Fruit fly (Drosophila melanogaster) whole organism, prepupa: ENCODE data around the gene Mrtf.

Experiments used
- Blimp-1 ChIP-seq: fragments of 200-800 bp; sonication (Bioruptor generic); optimal IDR thresholded peaks from 3 replicates; lab custom pipeline; 2017; ENCODE audit warnings: missing biosample characterization, missing genetic modification characterization, mild to moderate bottlenecking, moderate library complexity, missing genetic modification reagents
- CG10669 ChIP-seq: fragments of 200-800 bp; sonication (Bioruptor generic); optimal IDR thresholded peaks from 3 replicates; lab custom pipeline; 2018; ENCODE audit warnings: missing biosample characterization, mild to moderate bottlenecking, missing genetic modification characterization, moderate library complexity
- CG11762 ChIP-seq: fragments of 200-800 bp; sonication (Bioruptor generic); optimal IDR thresholded peaks from 3 replicates; lab custom pipeline; 2016; ENCODE audit warnings: missing biosample characterization, missing genetic modification characterization; ENCODE audit not compliant: insufficient read depth
- CG11902 ChIP-seq: fragments of 200-800 bp; sonication (Bioruptor generic); optimal IDR thresholded peaks from 3 replicates; lab custom pipeline; 2016; ENCODE audit warnings: missing biosample characterization, missing genetic modification characterization
- CG1621 ChIP-seq: fragments of 200-800 bp; sonication (Bioruptor generic); optimal IDR thresholded peaks from 3 replicates; lab custom pipeline; 2018; ENCODE audit warnings: missing biosample characterization, mild to moderate bottlenecking, missing genetic modification characterization
- CG16779 ChIP-seq: fragments of 200-800 bp; sonication (Bioruptor generic); optimal IDR thresholded peaks from 3 replicates; lab custom pipeline; 2017; ENCODE audit warnings: missing biosample characterization, mild to moderate bottlenecking, missing genetic modification characterization
- CG3919 ChIP-seq: fragments of 200-800 bp; sonication (Bioruptor generic); optimal IDR thresholded peaks from 3 replicates; lab custom pipeline; 2016; ENCODE audit warnings: missing biosample characterization, missing genetic modification characterization
- CG4318 ChIP-seq: fragments of 200-800 bp; sonication (Bioruptor generic); optimal IDR thresholded peaks from 3 replicates; lab custom pipeline; 2017; ENCODE audit warnings: missing biosample characterization, mild to moderate bottlenecking, missing genetic modification characterization
- CG6163 ChIP-seq: fragments of 200-800 bp; sonication (Bioruptor generic); IDR thresholded peaks from 3 replicates; pipeline ENCODE4 v1.3.6; 2022; ENCODE audit warnings: missing biosample characterization, missing genetic modification characterization
- CG6792 ChIP-seq: fragments of 200-800 bp; sonication (Bioruptor generic); optimal IDR thresholded peaks from 3 replicates; lab custom pipeline; 2016; ENCODE audit warnings: missing biosample characterization, missing genetic modification characterization
- CG6808 ChIP-seq: fragments of 200-800 bp; sonication (Bioruptor generic); optimal IDR thresholded peaks from 3 replicates; lab custom pipeline; 2017; ENCODE audit warnings: missing biosample characterization, missing genetic modification characterization, mild to moderate bottlenecking, moderate library complexity, missing genetic modification reagents
- CG6854 ChIP-seq: fragments of 200-800 bp; sonication (Bioruptor generic); optimal IDR thresholded peaks from 2 replicates; lab custom pipeline; 2017; ENCODE audit warnings: missing biosample characterization, mild to moderate bottlenecking, missing genetic modification characterization
- CG7368 ChIP-seq: fragments of 200-800 bp; sonication (Bioruptor generic); optimal IDR thresholded peaks from 3 replicates; lab custom pipeline; 2016; ENCODE audit warnings: missing biosample characterization, missing genetic modification characterization
- Eip75B ChIP-seq: fragments of 200-800 bp; sonication (Bioruptor generic); optimal IDR thresholded peaks from 3 replicates; lab custom pipeline; 2016; ENCODE audit warnings: missing biosample characterization, missing genetic modification characterization
- Eip78C ChIP-seq: fragments of 200-800 bp; sonication (Bioruptor generic); peaks from one replicate; lab custom pipeline; 2016; ENCODE audit warnings: missing biosample characterization, missing genetic modification characterization
- Ets21C ChIP-seq: fragments of 200-800 bp; sonication (Bioruptor generic); optimal IDR thresholded peaks from 3 replicates; lab custom pipeline; 2016; ENCODE audit warnings: missing biosample characterization, missing genetic modification characterization
- Ets96B ChIP-seq: fragments of 200-800 bp; optimal IDR thresholded peaks from 2 replicates; lab custom pipeline; 2019; ENCODE audit warnings: missing biosample characterization, mild to moderate bottlenecking, missing genetic modification characterization, moderate library complexity
- Gug ChIP-seq: fragments of 200-800 bp; sonication (Bioruptor generic); IDR thresholded peaks from 2 replicates; pipeline ENCODE4 v1.3.6; 2022; ENCODE audit warnings: missing biosample characterization, missing genetic modification characterization
- Hr39 ChIP-seq: fragments of 200-800 bp; sonication (Bioruptor generic); optimal IDR thresholded peaks from 2 replicates; lab custom pipeline; 2016; ENCODE audit warnings: missing biosample characterization, missing genetic modification characterization
- Lpt ChIP-seq: fragments of 200-800 bp; sonication (Bioruptor generic); optimal IDR thresholded peaks from 3 replicates; lab custom pipeline; 2016; ENCODE audit warnings: missing biosample characterization, missing genetic modification characterization
- Sox14 ChIP-seq: fragments of 200-800 bp; sonication (Bioruptor generic); optimal IDR thresholded peaks from 3 replicates; lab custom pipeline; 2016; ENCODE audit warnings: missing biosample characterization, missing genetic modification characterization
- achi ChIP-seq: fragments of 200-800 bp; sonication (Bioruptor generic); optimal IDR thresholded peaks from 3 replicates; lab custom pipeline; 2016; ENCODE audit warnings: missing biosample characterization, missing genetic modification characterization
- acj6 ChIP-seq: fragments of 200-800 bp; sonication (Bioruptor generic); optimal IDR thresholded peaks from 3 replicates; lab custom pipeline; 2016; ENCODE audit warnings: missing biosample characterization, missing genetic modification characterization
- cyc ChIP-seq: fragments of 200-800 bp; sonication (Bioruptor generic); optimal IDR thresholded peaks from 3 replicates; lab custom pipeline; 2016; ENCODE audit warnings: missing biosample characterization, missing genetic modification characterization
- dac ChIP-seq: fragments of 200-800 bp; sonication (Bioruptor generic); optimal IDR thresholded peaks from 2 replicates; lab custom pipeline; 2017; ENCODE audit warnings: missing biosample characterization, mild to moderate bottlenecking, missing genetic modification characterization
- dsx ChIP-seq: fragments of 200-800 bp; optimal IDR thresholded peaks from 3 replicates; lab custom pipeline; 2019; ENCODE audit warnings: missing biosample characterization, mild to moderate bottlenecking, missing genetic modification characterization, moderate library complexity; ENCODE audit not compliant: poor library complexity, severe bottlenecking
- fd59A ChIP-seq: fragments of 200-800 bp; sonication (Bioruptor generic); optimal IDR thresholded peaks from 2 replicates; lab custom pipeline; 2017; ENCODE audit warnings: missing biosample characterization, mild to moderate bottlenecking, missing genetic modification characterization, missing genetic modification reagents
- fd85E ChIP-seq: fragments of 200-800 bp; sonication (Bioruptor generic); optimal IDR thresholded peaks from 3 replicates; lab custom pipeline; 2016; ENCODE audit warnings: missing biosample characterization, missing genetic modification characterization
- spab ChIP-seq: fragments of 200-800 bp; sonication (Bioruptor generic); optimal IDR thresholded peaks from 2 replicates; lab custom pipeline; 2017; ENCODE audit warnings: missing biosample characterization, mild to moderate bottlenecking, missing genetic modification characterization, missing genetic modification reagents
- ss ChIP-seq, 2 experiments: fragments of 200-800 bp; sonication (Bioruptor generic); optimal IDR thresholded peaks; 2 replicates in 1 of 2; 3 replicates in 1 of 2; lab custom pipeline; 2017 to 2018; ENCODE audit warnings: mild to moderate bottlenecking in 2 of 2, missing biosample characterization in 2 of 2, missing genetic modification characterization in 2 of 2, moderate library complexity in 1 of 2
- svp ChIP-seq: fragments of 200-800 bp; sonication (Bioruptor generic); peaks from one replicate; lab custom pipeline; 2016; ENCODE audit warnings: missing biosample characterization, missing genetic modification characterization
- topi ChIP-seq: fragments of 200-800 bp; sonication (Bioruptor generic); optimal IDR thresholded peaks from 3 replicates; lab custom pipeline; 2016; ENCODE audit warnings: missing biosample characterization, missing genetic modification characterization

The Mrtf gene

dm6 chr3L:2712598-2713216 is 53.6 kb downstream of the Mrtf start:
- TF ChIP-seq CG10669 (GFP tag; lab: Kevin White, UChicago) (no peak), topi (GFP tag; lab: Kevin White, UChicago) (no peak), acj6 (GFP tag; lab: Kevin White, UChicago) (no peak), Eip75B (no peak), CG1621 (tag; lab: Kevin White, UChicago) (no peak), cyc (GFP tag; lab: Kevin White, UChicago) (no peak), Hr39 (no peak), Ets21C (GFP tag; lab: Kevin White, UChicago) (no peak), CG6163 (GFP tag; lab: Robert Waterston, UW) (no peak), Eip78C (GFP tag; lab: Kevin White, UChicago) (no peak), Lpt (GFP tag; lab: Kevin White, UChicago) (no peak), Ets96B (no peak), fd85E (GFP tag; lab: Kevin White, UChicago) (no peak), ss (GFP tag; optimal IDR thresholded peaks at IDR 0.05; lab: Kevin White, UChicago) (no peak)

- TF ChIP-seq CG16779 (tag; lab: Kevin White, UChicago) = no peak
- no peak for TF ChIP-seq CG11902 (GFP tag; lab: Kevin White, UChicago)
- no peak for TF ChIP-seq Lpt (GFP tag; lab: Kevin White, UChicago)
- no peak for TF ChIP-seq Eip78C (GFP tag; lab: Kevin White, UChicago)
- no peak for TF ChIP-seq fd59A
- no peak for TF ChIP-seq CG6792 (GFP tag; lab: Kevin White, UChicago)
- TF ChIP-seq CG6854 (GFP tag; lab: Kevin White, UChicago) = no peak
- no peak for TF ChIP-seq CG6808 (GFP tag; lab: Kevin White, UChicago)
- no peak for TF ChIP-seq CG1621 (tag; lab: Kevin White, UChicago)
- TF ChIP-seq CG7368 (GFP tag; lab: Kevin White, UChicago) = no peak
- no peak for TF ChIP-seq dac (GFP tag; lab: Kevin White, UChicago)
- no peak for TF ChIP-seq spab (GFP tag; lab: Kevin White, UChicago)
- TF ChIP-seq CG4318 (GFP tag; lab: Kevin White, UChicago) = no peak
- TF ChIP-seq Gug (GFP tag; lab: Robert Waterston, UW) = no peak
- TF ChIP-seq Blimp-1 (GFP tag; lab: Kevin White, UChicago) = no peak
Observed at dm6 chr3L:2711462-2712040, 54.8 kb downstream of the Mrtf start, which contains the start of gene Fife. Fife (minus strand) TSS chr3L:2711690.

- TF ChIP-seq svp (GFP tag; lab: Kevin White, UChicago) (no peak), Sox14 (GFP tag; lab: Kevin White, UChicago) (no peak), CG11762 (GFP tag; lab: Kevin White, UChicago) (no peak), spab (GFP tag; lab: Kevin White, UChicago) (no peak), CG3919 (GFP tag; lab: Kevin White, UChicago) (no peak), achi (no peak), dsx (no peak), Hr39 (no peak), CG6163 (GFP tag; lab: Robert Waterston, UW) (no peak)
Observed at dm6 chr3L:2702474-2702873, 63.9 kb downstream of the Mrtf start.
